Worm (Caenorhabditis elegans) whole organism, late embryonic: ENCODE data around the gene F28H7.2.

Source experiments
- C08G9.2 ChIP-seq: sonication (generic microtip); optimal IDR thresholded peaks from 2 replicates; lab custom pipeline; 2016; ENCODE audit warnings: mild to moderate bottlenecking, missing genetic modification characterization, moderate library complexity, missing compliant biosample characterization
- F13H6.1 ChIP-seq: sonication (generic microtip); optimal IDR thresholded peaks from 2 replicates; lab custom pipeline; 2016; ENCODE audit warnings: missing genetic modification characterization, missing compliant biosample characterization
- K02D7.2 ChIP-seq: sonication (generic microtip); optimal IDR thresholded peaks from 2 replicates; lab custom pipeline; 2017; ENCODE audit warnings: mild to moderate bottlenecking, missing genetic modification characterization, missing compliant biosample characterization
- T23F11.4 ChIP-seq: fragments of 200-800 bp; sonication (Bioruptor generic); optimal IDR thresholded peaks from 2 replicates; lab custom pipeline; 2018; ENCODE audit warnings: mild to moderate bottlenecking, missing genetic modification characterization, missing compliant biosample characterization
- Y22D7AL.16 ChIP-seq: sonication (generic microtip); optimal IDR thresholded peaks from 2 replicates; lab custom pipeline; 2016; ENCODE audit warnings: missing genetic modification characterization, missing compliant biosample characterization
- ceh-14 ChIP-seq: sonication (generic microtip); optimal IDR thresholded peaks from 2 replicates; lab custom pipeline; 2016; ENCODE audit warnings: missing genotype, missing genetic modification characterization, missing compliant biosample characterization
- ceh-19 ChIP-seq: fragments of 200-800 bp; sonication (Bioruptor generic); optimal IDR thresholded peaks from 2 replicates; lab custom pipeline; 2018; ENCODE audit warnings: mild to moderate bottlenecking, missing genetic modification characterization, missing compliant biosample characterization
- ceh-24 ChIP-seq: sonication (generic microtip); optimal IDR thresholded peaks from 2 replicates; lab custom pipeline; 2016; ENCODE audit warnings: mild to moderate bottlenecking, missing genetic modification characterization, missing compliant biosample characterization
- ceh-31 ChIP-seq: sonication (generic microtip); optimal IDR thresholded peaks from 2 replicates; lab custom pipeline; 2016; ENCODE audit warnings: missing genetic modification characterization, missing compliant biosample characterization
- ceh-34 ChIP-seq: sonication (generic microtip); optimal IDR thresholded peaks from 2 replicates; lab custom pipeline; 2016; ENCODE audit warnings: mild to moderate bottlenecking, missing genetic modification characterization, missing compliant biosample characterization
- dmd-4 ChIP-seq: sonication (generic microtip); optimal IDR thresholded peaks from 2 replicates; lab custom pipeline; 2016; ENCODE audit warnings: borderline replicate concordance, missing genetic modification characterization, missing compliant biosample characterization
- elt-2 ChIP-seq: sonication (generic microtip); optimal IDR thresholded peaks from 2 replicates; lab custom pipeline; 2016; ENCODE audit warnings: missing genetic modification reagents, missing genetic modification characterization, missing compliant biosample characterization
- eyg-1 ChIP-seq: sonication (generic microtip); optimal IDR thresholded peaks from 2 replicates; lab custom pipeline; 2016; ENCODE audit warnings: missing genotype, missing genetic modification characterization, missing compliant biosample characterization
- gmeb-2 ChIP-seq: sonication (generic microtip); optimal IDR thresholded peaks from 2 replicates; lab custom pipeline; 2016; ENCODE audit warnings: missing genetic modification characterization, inconsistent platforms, missing compliant biosample characterization
- hlh-15 ChIP-seq: sonication (generic microtip); optimal IDR thresholded peaks from 2 replicates; lab custom pipeline; 2016; ENCODE audit warnings: missing genetic modification characterization, missing compliant biosample characterization
- hlh-30 ChIP-seq: sonication (generic microtip); optimal IDR thresholded peaks from 2 replicates; lab custom pipeline; 2017; ENCODE audit warnings: antibody characterized with exemption, missing genetic modification characterization, missing compliant biosample characterization; ENCODE audit not compliant: insufficient read depth
- hlh-6 ChIP-seq: sonication (generic microtip); optimal IDR thresholded peaks from 2 replicates; lab custom pipeline; 2016; ENCODE audit warnings: missing genotype, missing genetic modification characterization, missing compliant biosample characterization
- hlh-8 ChIP-seq: sonication (generic microtip); optimal IDR thresholded peaks from 2 replicates; lab custom pipeline; 2016; ENCODE audit warnings: missing genotype, missing genetic modification characterization, missing compliant biosample characterization
- nfya-1 ChIP-seq: sonication (generic microtip); optimal IDR thresholded peaks from 2 replicates; lab custom pipeline; 2017; ENCODE audit warnings: missing genetic modification characterization, mild to moderate bottlenecking, missing compliant biosample characterization, antibody characterized with exemption, moderate library complexity
- nhr-11 ChIP-seq: fragments of 150-350 bp; optimal IDR thresholded peaks from 2 replicates; lab custom pipeline; 2014; ENCODE audit warnings: missing biosample characterization, missing genetic modification characterization
- odd-2 ChIP-seq: sonication (generic microtip); optimal IDR thresholded peaks from 2 replicates; lab custom pipeline; 2017; ENCODE audit warnings: antibody characterized with exemption, mild to moderate bottlenecking, missing genetic modification characterization, missing compliant biosample characterization
- pat-9 ChIP-seq: fragments of 200-800 bp; sonication (Bioruptor generic); optimal IDR thresholded peaks from 2 replicates; lab custom pipeline; 2018; ENCODE audit warnings: mild to moderate bottlenecking, missing genetic modification characterization, moderate library complexity, missing compliant biosample characterization
- pha-2 ChIP-seq: sonication (generic microtip); optimal IDR thresholded peaks from 2 replicates; lab custom pipeline; 2017; ENCODE audit warnings: mild to moderate bottlenecking, missing genetic modification characterization, missing compliant biosample characterization
- pqm-1 ChIP-seq: sonication (generic microtip); optimal IDR thresholded peaks from 2 replicates; lab custom pipeline; 2016; ENCODE audit warnings: missing genetic modification characterization, missing compliant biosample characterization
- pros-1 ChIP-seq: fragments of 150-350 bp; optimal IDR thresholded peaks from 2 replicates; lab custom pipeline; 2014; ENCODE audit warnings: missing biosample characterization, missing genetic modification reagents, missing genetic modification characterization
- rnt-1 ChIP-seq: sonication (generic microtip); optimal IDR thresholded peaks from 2 replicates; lab custom pipeline; 2016; ENCODE audit warnings: missing genetic modification characterization, missing compliant biosample characterization
- sox-2 ChIP-seq: fragments of 200-800 bp; sonication (Bioruptor generic); IDR thresholded peaks from 2 replicates; pipeline ENCODE4 v1.3.6; 2022; ENCODE audit warnings: missing genetic modification reagents, missing genetic modification characterization, missing compliant biosample characterization
- syd-9 ChIP-seq: sonication (generic microtip); optimal IDR thresholded peaks from 2 replicates; lab custom pipeline; 2016; ENCODE audit warnings: mild to moderate bottlenecking, missing genetic modification characterization, moderate library complexity, missing compliant biosample characterization
- unc-42 ChIP-seq: sonication (generic microtip); optimal IDR thresholded peaks from 2 replicates; lab custom pipeline; 2016; ENCODE audit warnings: missing genotype, missing genetic modification characterization, missing compliant biosample characterization
- unc-86 ChIP-seq: sonication (generic microtip); optimal IDR thresholded peaks from 2 replicates; lab custom pipeline; 2016; ENCODE audit warnings: missing genetic modification characterization, missing compliant biosample characterization
- zip-5 ChIP-seq: sonication (generic microtip); optimal IDR thresholded peaks from 2 replicates; lab custom pipeline; 2016; ENCODE audit warnings: missing genetic modification characterization, missing compliant biosample characterization
- ztf-16 ChIP-seq: sonication (generic microtip); optimal IDR thresholded peaks from 2 replicates; lab custom pipeline; 2017; ENCODE audit warnings: missing genetic modification characterization, missing compliant biosample characterization

F28H7.2 gene

ce11 chrV:10768892-10769291 is 21.2 kb downstream of the F28H7.2 start:
- TF ChIP-seq K02D7.2 (tag; lab: Kevin White, UChicago) (no peak), pha-2 (tag; lab: Kevin White, UChicago) (no peak), pat-9 (no peak), ceh-34 (tag; lab: Kevin White, UChicago) (no peak), T23F11.4 (no peak), hlh-6 (no peak), dmd-4 (tag; lab: Kevin White, UChicago) (no peak), elt-2 (tag; lab: Kevin White, UChicago) (no peak), nhr-11 (tag; lab: Kevin White, UChicago) (no peak), odd-2 (tag; lab: Kevin White, UChicago) (no peak), sox-2 (GFP tag; lab: Robert Waterston, UW) (no peak), syd-9 (tag; lab: Kevin White, UChicago) (no peak), rnt-1 (tag; lab: Kevin White, UChicago) (no peak)

ce11 chrV:10770026-10770425 is 22.3 kb downstream of the F28H7.2 start, which contains the start of the genes D1054.1 and pas-2:
Gene D1054.1 (minus strand): TSS chrV:10770217.
Gene pas-2 (plus strand): TSS chrV:10770368.
- TF ChIP-seq elt-2 (tag; lab: Kevin White, UChicago) (no peak), unc-42 (peak; percentile 90), T23F11.4 (no peak), pqm-1 (no peak), gmeb-2 (no peak)

ce11 chrV:10771390-10771789 is 23.7 kb downstream of the F28H7.2 start, which contains the start of gene D1054.3:
Gene D1054.3 (plus strand): TSS chrV:10771451.
- TF ChIP-seq unc-86 (tag; lab: Kevin White, UChicago), result no peak
- no peak for TF ChIP-seq hlh-15 (tag; lab: Kevin White, UChicago)
- no peak for TF ChIP-seq ceh-14 (tag; lab: Kevin White, UChicago)

ce11 chrV:10773216-10773615 is 25.5 kb downstream of the F28H7.2 start:
- TF ChIP-seq F13H6.1 (tag; lab: Kevin White, UChicago) (no peak), C08G9.2 (tag; lab: Kevin White, UChicago) (no peak), pros-1 (tag; lab: Kevin White, UChicago) (no peak), ceh-24 (no peak), hlh-6 (no peak)

- TF ChIP-seq hlh-30 (tag; lab: Kevin White, UChicago) (no peak), sox-2 (GFP tag; lab: Robert Waterston, UW) (no peak), nfya-1 (tag; lab: Kevin White, UChicago) (no peak), eyg-1 (tag; lab: Kevin White, UChicago) (no peak), ceh-19 (GFP tag; lab: Kevin White, UChicago) (no peak), elt-2 (tag; lab: Kevin White, UChicago) (peak; percentile 56)
Measured at ce11 chrV:10776528-10777055, 28.9 kb downstream of the F28H7.2 start, which contains the start of gene D1054.5. Gene D1054.5 (minus strand): TSS chrV:10776578.

ce11 chrV:10784011-10784410 is 36.3 kb downstream of the F28H7.2 start, which contains the start of gene D1054.8:
Gene D1054.8 (plus strand): TSS chrV:10784311.
- TF ChIP-seq ceh-31 (tag; lab: Kevin White, UChicago) (no peak), pha-2 (tag; lab: Kevin White, UChicago) (no peak), Y22D7AL.16 (tag; lab: Kevin White, UChicago) (no peak), hlh-8 (tag; lab: Kevin White, UChicago) (no peak), zip-5 (tag; lab: Kevin White, UChicago) (no peak), ztf-16 (tag; lab: Kevin White, UChicago) (no peak)
